Fruit fly (Drosophila melanogaster): ENCODE results near the gene mex1.

mex1 gene

DNA sequence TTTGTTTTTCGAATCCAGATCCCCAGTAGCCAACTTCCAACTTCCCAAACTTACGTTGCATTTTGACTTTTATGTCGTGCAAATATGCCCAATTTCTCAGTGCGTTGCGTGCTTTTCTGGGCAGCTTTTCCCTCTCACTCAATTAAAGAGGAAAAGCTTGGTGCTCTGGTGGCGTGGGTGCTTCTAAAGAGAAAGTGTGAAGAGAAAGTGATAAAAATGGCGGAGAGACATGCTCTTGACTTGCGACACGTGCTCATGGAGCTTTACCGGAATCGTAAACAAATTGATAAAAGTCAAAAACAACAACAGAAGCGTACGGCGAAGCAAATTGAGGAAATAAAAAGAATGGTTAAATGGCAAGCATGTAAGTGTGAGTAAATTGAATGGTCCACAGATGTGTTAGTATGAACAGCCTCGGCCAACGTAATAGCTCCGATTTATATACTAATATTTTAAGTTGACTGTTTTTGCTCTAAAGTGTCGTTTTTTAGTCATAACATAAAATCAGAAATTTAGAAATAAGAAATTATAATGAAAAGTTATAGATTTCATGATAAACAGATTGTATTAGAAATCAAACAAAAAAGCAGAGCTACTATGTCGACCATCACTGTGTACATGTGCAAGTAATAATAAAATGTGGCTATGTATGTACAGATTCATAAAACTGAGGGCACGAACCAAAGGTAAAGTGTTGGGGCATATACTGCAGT lies 25.4 kb downstream of the mex1 start (continued):
- TF ChIP-seq cwo (GFP tag; optimal IDR thresholded peaks at IDR 0.05) = peak; percentile 82
- peak; percentile 3 for TF ChIP-seq kah (GFP tag; optimal IDR thresholded peaks at IDR 0.05)
- no peak for TF ChIP-seq org-1 (GFP tag; optimal IDR thresholded peaks at IDR 0.05)
- TF ChIP-seq CG16815 (GFP tag; optimal IDR thresholded peaks at IDR 0.05) = no peak
- no peak for TF ChIP-seq pzg (GFP tag; optimal IDR thresholded peaks at IDR 0.05)
- no peak for TF ChIP-seq fru (optimal IDR thresholded peaks at IDR 0.05)
- TF ChIP-seq CG32532 (GFP tag; IDR thresholded peaks at IDR 0.05) = peak; percentile 24; the same call in 1 of the 2 replicates
- TF ChIP-seq CG31441 (GFP tag; IDR thresholded peaks at IDR 0.05) = peak; percentile 58; the same call in 1 of the 2 replicates
- TF ChIP-seq CG8388 (GFP tag; optimal IDR thresholded peaks at IDR 0.05) = peak; percentile 21
- TF ChIP-seq emc (GFP tag; optimal IDR thresholded peaks at IDR 0.05) = no peak
- no peak for TF ChIP-seq corto (GFP tag; optimal IDR thresholded peaks at IDR 0.05)
- TF ChIP-seq Dll (GFP tag; IDR thresholded peaks at IDR 0.05; ENCODE audit: partially characterized antibody) = no peak
- TF ChIP-seq CG6689 (GFP tag; IDR thresholded peaks at IDR 0.05) = 0 out of 2 replicates have a peak, but pooled peaks have one; percentile 9
- no peak for TF ChIP-seq Dek (tag; optimal IDR thresholded peaks at IDR 0.05)
- 0 out of 2 replicates have a peak, but pooled peaks have one; percentile 37 for TF ChIP-seq ap (GFP tag; IDR thresholded peaks at IDR 0.05)
- TF ChIP-seq lmd (GFP tag; IDR thresholded peaks at IDR 0.05) = peak; percentile 41; the same call in 1 of the 2 replicates
- peak; percentile 15 for TF ChIP-seq CG10147 (GFP tag; optimal IDR thresholded peaks at IDR 0.05)
- no peak for TF ChIP-seq CG9876 (GFP tag; optimal IDR thresholded peaks at IDR 0.05)
- no peak for TF ChIP-seq CG3995 (GFP tag; optimal IDR thresholded peaks at IDR 0.05)
- no peak for TF ChIP-seq CG31388 (GFP tag; optimal IDR thresholded peaks at IDR 0.05)
- peak in 1 of 2 experiments; percentile 0 for TF ChIP-seq Pdp1 (GFP tag; optimal IDR thresholded peaks at IDR 0.05)
- no peak for TF ChIP-seq dan (GFP tag; IDR thresholded peaks at IDR 0.05)

DNA sequence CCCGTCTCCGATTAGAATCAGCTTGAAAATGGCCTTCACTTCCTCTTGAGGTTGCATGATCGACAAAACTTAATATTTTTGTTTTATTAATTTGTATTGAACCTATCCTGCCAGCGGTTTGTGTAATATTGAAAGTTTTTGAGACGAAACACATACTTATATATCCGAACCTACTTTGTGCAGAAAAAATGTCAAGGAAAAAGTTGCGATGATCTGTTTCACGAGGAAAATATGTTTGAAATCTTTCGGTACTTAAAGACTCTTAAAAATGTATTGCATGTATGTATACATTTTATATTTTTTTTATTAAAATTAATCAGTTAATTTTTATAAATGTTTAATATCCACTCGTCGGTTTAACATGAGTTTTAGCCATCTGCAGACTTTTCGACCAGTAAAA lies 34.1 kb downstream of the mex1 start, which contains the start of gene Ran-like:
Ran-like (minus strand) TSS at position 101 of the 400 bp plus-strand sequence.
- TF ChIP-seq CG31224 (GFP tag; IDR thresholded peaks at IDR 0.05) (no peak), CG3281 (GFP tag; optimal IDR thresholded peaks at IDR 0.05) (no peak), CG17612 (GFP tag; IDR thresholded peaks at IDR 0.05) (no peak), mld (GFP tag; IDR thresholded peaks at IDR 0.05; ENCODE audit: partially characterized antibody) (no peak), seq (GFP tag; IDR thresholded peaks at IDR 0.05) (no peak), CG2199 (GFP tag; IDR thresholded peaks at IDR 0.05) (no peak), CG9437 (GFP tag; optimal IDR thresholded peaks at IDR 0.05) (no peak), wdn (GFP tag; IDR thresholded peaks at IDR 0.05) (no peak), lov (optimal IDR thresholded peaks at IDR 0.05) (no peak), lov (GFP tag; IDR thresholded peaks at IDR 0.05) (no peak)

DNA sequence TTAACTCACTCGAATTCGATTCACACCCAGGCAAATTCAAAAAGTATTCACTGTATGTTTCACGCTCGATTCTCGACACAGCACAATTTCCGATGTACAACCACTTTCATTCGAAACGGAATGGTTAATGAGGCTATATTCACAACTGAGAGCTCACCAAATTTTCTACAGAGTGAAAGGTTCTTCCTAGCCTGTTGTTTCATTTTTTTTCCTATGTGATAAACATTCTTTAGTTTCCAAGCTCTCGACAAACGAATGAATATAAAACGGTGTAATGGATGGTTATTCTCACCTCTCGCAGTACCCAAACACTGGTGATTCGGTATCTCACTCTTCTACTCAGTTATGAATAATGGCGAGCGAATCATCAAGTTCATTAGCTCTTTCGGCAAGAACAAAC lies 45.4 kb downstream of the mex1 start, which contains the start of gene cocoon:
cocoon (minus strand) TSS at position 101 of the 400 bp plus-strand sequence.
- TF ChIP-seq pita (GFP tag; optimal IDR thresholded peaks at IDR 0.05) (no peak), zfh1 (GFP tag; IDR thresholded peaks at IDR 0.05) (no peak), ara (GFP tag; IDR thresholded peaks at IDR 0.05) (no peak), Camta (GFP tag; optimal IDR thresholded peaks at IDR 0.05) (no peak), pho (GFP tag; optimal IDR thresholded peaks at IDR 0.05) (no peak), Myb (GFP tag; optimal IDR thresholded peaks at IDR 0.05) (no peak), Fer2 (tag; optimal IDR thresholded peaks at IDR 0.05) (no peak), ab (GFP tag; optimal IDR thresholded peaks at IDR 0.05) (no peak), CG9932 (GFP tag; IDR thresholded peaks at IDR 0.05) (no peak)

Measured in whole organism, embryonic.